Worm (Caenorhabditis elegans) whole organism, midembryonic: Measurements from ENCODE around the gene nhr-241.

Source experiments
- cog-1 ChIP-seq: sonication (generic microtip); optimal IDR thresholded peaks from 2 replicates; lab custom pipeline; 2016; ENCODE audit warnings: missing genetic modification characterization, missing compliant biosample characterization
- flt-1 ChIP-seq: fragments of 200-800 bp; sonication (Bioruptor generic); IDR thresholded peaks from 2 replicates; pipeline ENCODE4 v1.3.6; 2022; ENCODE audit warnings: missing genetic modification characterization, missing compliant biosample characterization
- klf-2 ChIP-seq: fragments of 200-800 bp; sonication (Bioruptor generic); conservative IDR thresholded peaks from 2 replicates; pipeline ENCODE4 v1.3.6; 2022; ENCODE audit warnings: missing genetic modification reagents, missing genetic modification characterization, missing compliant biosample characterization
- ref-1 ChIP-seq: fragments of 200-800 bp; sonication (Bioruptor generic); conservative IDR thresholded peaks from 2 replicates; pipeline ENCODE4 v1.3.6; 2022; ENCODE audit warnings: missing genetic modification reagents, missing genetic modification characterization, missing compliant biosample characterization
- ztf-29 ChIP-seq: fragments of 200-800 bp; sonication (Bioruptor generic); IDR thresholded peaks from 2 replicates; pipeline ENCODE4 v1.3.6; 2022; ENCODE audit warnings: missing genetic modification reagents, missing genetic modification characterization, missing compliant biosample characterization

ce11 chrV:18658914-18659313, 40.3 kb upstream of the nhr-241 start:
- TF ChIP-seq klf-2 (GFP tag; lab: Robert Waterston, UW) (no peak), flt-1 (GFP tag; lab: Robert Waterston, UW) (no peak), ztf-29 (GFP tag; lab: Robert Waterston, UW) (no peak), ref-1 (GFP tag; lab: Robert Waterston, UW) (no peak), cog-1 (no peak)
